Worm (Caenorhabditis elegans): ENCODE measurements around the gene fat-3.

- TF ChIP-seq ztf-29 (GFP tag; IDR thresholded peaks at IDR 0.05), result no peak
- TF ChIP-seq ztf-23 (GFP tag; IDR thresholded peaks at IDR 0.05), result no peak
- no peak for TF ChIP-seq med-1 (GFP tag; optimal IDR thresholded peaks at IDR 0.05; ENCODE audit: insufficient read depth)
- TF ChIP-seq cog-1 (tag; optimal IDR thresholded peaks at IDR 0.05), result no peak
- TF ChIP-seq klf-2 (GFP tag; conservative IDR thresholded peaks at IDR 0.05), result no peak
Measured at ce11 chrIV:9795250-9795649, 7.6 kb upstream of the fat-3 start.
